Fruit fly (Drosophila melanogaster) whole organism, embryonic: ENCODE data around the gene CG45066.

Source experiments
- Abd-B ChIP-seq: fragments of 200-800 bp; sonication (Bioruptor generic); optimal IDR thresholded peaks from 2 replicates; lab custom pipeline; 2018; ENCODE audit warnings: missing biosample characterization, mild to moderate bottlenecking, missing genetic modification characterization, moderate library complexity
- BEAF-32 ChIP-seq: fragments of 200-800 bp; sonication (Bioruptor generic); optimal IDR thresholded peaks from 3 replicates; lab custom pipeline; 2017; ENCODE audit warnings: missing biosample characterization, missing genetic modification characterization, mild to moderate bottlenecking, moderate library complexity, missing genetic modification reagents
- C15 ChIP-seq: fragments of 200-800 bp; sonication (Bioruptor generic); IDR thresholded peaks from 3 replicates; pipeline ENCODE4 v1.3.6; 2022; ENCODE audit warnings: missing biosample characterization, missing genetic modification characterization
- CG10147 ChIP-seq: fragments of 200-800 bp; sonication (Bioruptor generic); optimal IDR thresholded peaks from 2 replicates; lab custom pipeline; 2019; ENCODE audit warnings: missing biosample characterization, mild to moderate bottlenecking, missing genetic modification characterization, moderate library complexity
- CG10654 ChIP-seq: fragments of 200-800 bp; sonication (Bioruptor generic); optimal IDR thresholded peaks from 2 replicates; lab custom pipeline; 2016; ENCODE audit warnings: missing biosample characterization, missing genetic modification characterization
- CG11456 ChIP-seq: fragments of 200-800 bp; sonication (Bioruptor generic); IDR thresholded peaks from 3 replicates; pipeline ENCODE4 v1.3.6; 2022; ENCODE audit warnings: missing biosample characterization, missing genetic modification characterization
- CG13424 ChIP-seq: fragments of 200-800 bp; sonication (Bioruptor generic); optimal IDR thresholded peaks from 2 replicates; lab custom pipeline; 2019; ENCODE audit warnings: missing biosample characterization, mild to moderate bottlenecking, missing genetic modification characterization, moderate library complexity
- CG14860 ChIP-seq: fragments of 200-800 bp; sonication (Bioruptor generic); IDR thresholded peaks from 3 replicates; pipeline ENCODE4 v1.3.6; 2022; ENCODE audit warnings: missing biosample characterization, missing genetic modification characterization; ENCODE audit not compliant: partially characterized antibody
- CG1602 ChIP-seq: fragments of 200-800 bp; sonication (Bioruptor generic); optimal IDR thresholded peaks from 3 replicates; lab custom pipeline; 2016; ENCODE audit warnings: missing biosample characterization, missing genetic modification characterization
- CG17328 ChIP-seq: fragments of 200-800 bp; sonication (Bioruptor generic); IDR thresholded peaks from 2 replicates; pipeline ENCODE4 v1.3.6; 2022; ENCODE audit warnings: missing biosample characterization, missing genetic modification characterization
- CG17385 ChIP-seq: fragments of 200-800 bp; sonication (Bioruptor generic); optimal IDR thresholded peaks from 3 replicates; lab custom pipeline; 2018; ENCODE audit warnings: missing biosample characterization, mild to moderate bottlenecking, missing genetic modification characterization
- CG17568 ChIP-seq: fragments of 200-800 bp; sonication (Bioruptor generic); optimal IDR thresholded peaks from 2 replicates; lab custom pipeline; 2018; ENCODE audit warnings: missing biosample characterization, mild to moderate bottlenecking, missing genetic modification characterization, moderate library complexity
- CG17829 ChIP-seq: fragments of 200-800 bp; optimal IDR thresholded peaks from 2 replicates; lab custom pipeline; 2019; ENCODE audit warnings: missing biosample characterization, mild to moderate bottlenecking, missing genetic modification characterization, moderate library complexity
- CG3163 ChIP-seq: fragments of 200-800 bp; sonication (Bioruptor generic); optimal IDR thresholded peaks from 3 replicates; lab custom pipeline; 2016; ENCODE audit warnings: missing biosample characterization, missing genetic modification characterization
- CG34376 ChIP-seq: fragments of 200-800 bp; sonication (Bioruptor generic); optimal IDR thresholded peaks from 2 replicates; lab custom pipeline; 2018; ENCODE audit warnings: missing biosample characterization, mild to moderate bottlenecking, missing genetic modification characterization
- CG42726 ChIP-seq: fragments of 200-800 bp; sonication (Bioruptor generic); IDR thresholded peaks from 2 replicates; pipeline ENCODE4 v1.3.6; 2022; ENCODE audit warnings: missing biosample characterization, missing genetic modification characterization; ENCODE audit not compliant: partially characterized antibody
- CG5180 ChIP-seq: fragments of 200-800 bp; sonication (Bioruptor generic); optimal IDR thresholded peaks from 3 replicates; lab custom pipeline; 2017; ENCODE audit warnings: missing biosample characterization, missing genetic modification characterization, mild to moderate bottlenecking, moderate library complexity, missing genetic modification reagents
- CG6854 ChIP-seq: fragments of 200-800 bp; sonication (Bioruptor generic); optimal IDR thresholded peaks from 3 replicates; lab custom pipeline; 2017; ENCODE audit warnings: missing biosample characterization, mild to moderate bottlenecking, missing genetic modification characterization
- CG7357 ChIP-seq: fragments of 200-800 bp; sonication (Bioruptor generic); IDR thresholded peaks from 3 replicates; pipeline ENCODE4 v1.3.6; 2022; ENCODE audit warnings: missing biosample characterization, missing genetic modification characterization
- CG8281 ChIP-seq: fragments of 200-800 bp; sonication (Bioruptor generic); optimal IDR thresholded peaks from 2 replicates; lab custom pipeline; 2018; ENCODE audit warnings: missing biosample characterization, mild to moderate bottlenecking, missing genetic modification characterization, moderate library complexity
- CG8359 ChIP-seq: fragments of 200-800 bp; sonication (Bioruptor generic); optimal IDR thresholded peaks from 2 replicates; lab custom pipeline; 2017; ENCODE audit warnings: missing biosample characterization, mild to moderate bottlenecking, missing genetic modification characterization, borderline replicate concordance
- CG8478 ChIP-seq: fragments of >200 bp; optimal IDR thresholded peaks from 2 replicates; lab custom pipeline; 2018
- CrebB ChIP-seq: fragments of 200-800 bp; sonication (Bioruptor generic); optimal IDR thresholded peaks from 3 replicates; lab custom pipeline; 2018; ENCODE audit warnings: missing biosample characterization, mild to moderate bottlenecking, missing genetic modification characterization
- Dad ChIP-seq: fragments of 200-800 bp; sonication (Bioruptor generic); optimal IDR thresholded peaks from 3 replicates; lab custom pipeline; 2016; ENCODE audit warnings: missing biosample characterization, missing genetic modification characterization
- Drgx ChIP-seq: fragments of 200-800 bp; sonication (Bioruptor generic); IDR thresholded peaks from 2 replicates; pipeline ENCODE4 v1.3.6; 2022; ENCODE audit warnings: missing biosample characterization, missing genetic modification characterization
- HHEX ChIP-seq: fragments of 200-800 bp; sonication (Bioruptor generic); optimal IDR thresholded peaks from 3 replicates; lab custom pipeline; 2017; ENCODE audit warnings: missing biosample characterization, mild to moderate bottlenecking, missing genetic modification characterization, missing genetic modification reagents
- HLH54F ChIP-seq: fragments of 200-800 bp; sonication (Bioruptor generic); optimal IDR thresholded peaks from 3 replicates; lab custom pipeline; 2016; ENCODE audit warnings: missing biosample characterization, missing genetic modification characterization
- Hey ChIP-seq: fragments of 200-800 bp; sonication (Bioruptor generic); optimal IDR thresholded peaks from 3 replicates; lab custom pipeline; 2018; ENCODE audit warnings: missing biosample characterization, mild to moderate bottlenecking, missing genetic modification characterization
- Jarid2 ChIP-seq: fragments of 200-800 bp; sonication (Bioruptor generic); optimal IDR thresholded peaks from 3 replicates; lab custom pipeline; 2017; ENCODE audit warnings: mild to moderate bottlenecking, missing biosample characterization, missing genetic modification reagents, missing genetic modification characterization
- Lhr ChIP-seq: fragments of 200-800 bp; sonication (Bioruptor generic); optimal IDR thresholded peaks from 3 replicates; lab custom pipeline; 2017; ENCODE audit warnings: mild to moderate bottlenecking, missing biosample characterization, missing genetic modification reagents, missing genetic modification characterization
- MESR4 ChIP-seq: fragments of 200-800 bp; sonication (Bioruptor generic); optimal IDR thresholded peaks from 2 replicates; lab custom pipeline; 2018; ENCODE audit warnings: missing biosample characterization, mild to moderate bottlenecking, missing genetic modification characterization, moderate library complexity
- Trl ChIP-seq, 3 experiments: fragments of >200 bp in 2 of 3; fragments of 200-800 bp in 1 of 3; sonication (Bioruptor generic) in 1 of 3; optimal IDR thresholded peaks; 2 replicates in 1 of 3; 3 replicates in 2 of 3; lab custom pipeline; 2016 to 2017; ENCODE audit warnings: missing biosample characterization in 1 of 3, missing genetic modification characterization in 1 of 3
- bbx ChIP-seq: fragments of 200-800 bp; sonication (Bioruptor generic); IDR thresholded peaks from 2 replicates; pipeline ENCODE4 v1.3.6; 2022; ENCODE audit warnings: missing biosample characterization, missing genetic modification characterization; ENCODE audit not compliant: partially characterized antibody
- btn ChIP-seq: fragments of 200-800 bp; sonication (Bioruptor generic); optimal IDR thresholded peaks from 2 replicates; lab custom pipeline; 2016; ENCODE audit warnings: missing biosample characterization, missing genetic modification characterization
- crp ChIP-seq, 2 experiments: fragments of 200-800 bp; sonication (Bioruptor generic); optimal IDR thresholded peaks; 2 replicates in 1 of 2; 3 replicates in 1 of 2; lab custom pipeline; 2017; ENCODE audit warnings: missing biosample characterization in 2 of 2, missing genetic modification characterization in 2 of 2, mild to moderate bottlenecking in 1 of 2, moderate library complexity in 1 of 2
- dimm ChIP-seq: fragments of 200-800 bp; sonication (Bioruptor generic); IDR thresholded peaks from 2 replicates; pipeline ENCODE4 v1.3.6; 2022; ENCODE audit warnings: missing biosample characterization, missing genetic modification characterization
- dpn ChIP-seq, 2 experiments: fragments of 200-800 bp; sonication (Bioruptor generic); optimal IDR thresholded peaks; 3 replicates each; lab custom pipeline; 2016; ENCODE audit warnings: missing biosample characterization in 2 of 2, missing genetic modification characterization in 2 of 2
- gce ChIP-seq: fragments of 200-800 bp; sonication (Bioruptor generic); IDR thresholded peaks from 3 replicates; pipeline ENCODE4 v1.3.6; 2022; ENCODE audit warnings: missing biosample characterization, missing genetic modification characterization
- inv ChIP-seq: fragments of 200-800 bp; sonication (Bioruptor generic); IDR thresholded peaks from 2 replicates; pipeline ENCODE4 v1.3.6; 2022; ENCODE audit warnings: missing biosample characterization, missing genetic modification characterization; ENCODE audit not compliant: partially characterized antibody
- lab ChIP-seq: fragments of 200-800 bp; sonication (Bioruptor generic); optimal IDR thresholded peaks from 3 replicates; lab custom pipeline; 2017; ENCODE audit warnings: missing biosample characterization, missing genetic modification characterization, mild to moderate bottlenecking, moderate library complexity, missing genetic modification reagents
- lmd ChIP-seq: fragments of 200-800 bp; sonication (Bioruptor generic); IDR thresholded peaks from 2 replicates; pipeline ENCODE4 v1.3.6; 2022; ENCODE audit warnings: missing biosample characterization, missing genetic modification characterization
- lov ChIP-seq, 2 experiments: fragments of 200-800 bp in 1 of 2; fragments of >200 bp in 1 of 2; sonication (Bioruptor generic) in 1 of 2; IDR thresholded peaks in 1 of 2; optimal IDR thresholded peaks in 1 of 2; 2 replicates in 1 of 2; 3 replicates in 1 of 2; pipeline versions ENCODE4 v1.3.6 to Lab custom; 2017 to 2022; ENCODE audit warnings: missing biosample characterization in 1 of 2, missing genetic modification characterization in 1 of 2
- phol ChIP-seq: fragments of 200-800 bp; sonication (Bioruptor generic); optimal IDR thresholded peaks from 3 replicates; lab custom pipeline; 2018; ENCODE audit warnings: missing biosample characterization, mild to moderate bottlenecking, missing genetic modification characterization, moderate library complexity
- repo ChIP-seq: fragments of 200-800 bp; sonication (Bioruptor generic); optimal IDR thresholded peaks from 2 replicates; lab custom pipeline; 2016; ENCODE audit warnings: missing biosample characterization, missing genetic modification characterization
- salm ChIP-seq: fragments of 200-800 bp; sonication (Bioruptor generic); optimal IDR thresholded peaks from 2 replicates; lab custom pipeline; 2018; ENCODE audit warnings: missing biosample characterization, mild to moderate bottlenecking, missing genetic modification characterization
- unpg ChIP-seq: fragments of 200-800 bp; sonication (Bioruptor generic); optimal IDR thresholded peaks from 3 replicates; lab custom pipeline; 2018; ENCODE audit warnings: missing biosample characterization, mild to moderate bottlenecking, missing genetic modification characterization, moderate library complexity

The CG45066 gene

dm6 chr3L:3081146-3081872 is 29.7 kb downstream of the CG45066 start (continued):
- peak; percentile 97 for TF ChIP-seq CG10654
- peak; percentile 90 for TF ChIP-seq btn
- peak; percentile 98 for TF ChIP-seq CG13424 (tag; lab: Kevin White, UChicago)
- TF ChIP-seq Hey: peak; percentile 89
- TF ChIP-seq unpg (GFP tag; lab: Kevin White, UChicago): peak; percentile 99
- TF ChIP-seq dpn (GFP tag; optimal IDR thresholded peaks at IDR 0.05; lab: Kevin White, UChicago): peak; percentile 97 to 99
- peak; percentile 96 for TF ChIP-seq CG10147 (GFP tag; lab: Kevin White, UChicago)
- TF ChIP-seq bbx: peak; percentile 79
- peak in 1 of 2 experiments; percentile 73 for TF ChIP-seq crp (GFP tag; optimal IDR thresholded peaks at IDR 0.05; lab: Kevin White, UChicago)
- peak; percentile 94 for TF ChIP-seq CG7357
- TF ChIP-seq lab (GFP tag; lab: Kevin White, UChicago): peak; percentile 100
- peak; percentile 24 for TF ChIP-seq BEAF-32 (GFP tag; lab: Kevin White, UChicago)
- TF ChIP-seq HLH54F: peak; percentile 97
- peak; percentile 95 for TF ChIP-seq Lhr (GFP tag; lab: Kevin White, UChicago)
- TF ChIP-seq CG34376 (GFP tag; lab: Kevin White, UChicago): peak; percentile 99
- peak; percentile 98 for TF ChIP-seq lmd (GFP tag; lab: Robert Waterston, UW)
- TF ChIP-seq Trl (optimal IDR thresholded peaks at IDR 0.05; lab: Kevin White, UChicago): peak; percentile 83 to 86
- peak; percentile 97 for TF ChIP-seq Trl (GFP tag; optimal IDR thresholded peaks at IDR 0.05; lab: Kevin White, UChicago)
- peak; percentile 97 for TF ChIP-seq CG17385 (GFP tag; lab: Kevin White, UChicago)
- TF ChIP-seq CG14860: peak; percentile 92
- TF ChIP-seq dimm (GFP tag; lab: Robert Waterston, UW): no peak; the same call in 1 of the 2 replicates
- peak; percentile 97 for TF ChIP-seq CG1602
- TF ChIP-seq CG8359 (GFP tag; lab: Kevin White, UChicago): peak; percentile 95
- TF ChIP-seq C15 (GFP tag; lab: Robert Waterston, UW): peak; percentile 96
- peak; percentile 98 for TF ChIP-seq salm (tag; lab: Kevin White, UChicago)
- peak; percentile 99 for TF ChIP-seq CG17328 (GFP tag; lab: Robert Waterston, UW)
- peak; percentile 99 for TF ChIP-seq HHEX (GFP tag; lab: Kevin White, UChicago)
- peak; percentile 97 for TF ChIP-seq gce (GFP tag; lab: Robert Waterston, UW)
- peak; percentile 99 for TF ChIP-seq CrebB
- TF ChIP-seq inv (GFP tag; lab: Robert Waterston, UW): peak; percentile 79
- peak; percentile 98 for TF ChIP-seq CG11456 (GFP tag; lab: Robert Waterston, UW)
- peak; percentile 89 for TF ChIP-seq Jarid2 (GFP tag; lab: Kevin White, UChicago)
- TF ChIP-seq phol: peak; percentile 96
- TF ChIP-seq CG17829 (tag; lab: Kevin White, UChicago): peak; percentile 98
- peak; percentile 92 for TF ChIP-seq CG8281 (tag; lab: Kevin White, UChicago)
- TF ChIP-seq repo (GFP tag; lab: Kevin White, UChicago): peak; percentile 91
- TF ChIP-seq Abd-B: peak; percentile 96
- TF ChIP-seq CG6854: peak; percentile 99
- TF ChIP-seq lov (optimal IDR thresholded peaks at IDR 0.05; lab: Kevin White, UChicago): no peak
- peak; percentile 97 for TF ChIP-seq lov (GFP tag; IDR thresholded peaks at IDR 0.05; lab: Robert Waterston, UW)
- peak; percentile 87 for TF ChIP-seq MESR4 (GFP tag; lab: Kevin White, UChicago)
- no peak for TF ChIP-seq CG8478 (lab: Kevin White, UChicago)
- TF ChIP-seq CG42726 (GFP tag; lab: Robert Waterston, UW): 0 out of 2 replicates have a peak, but pooled peaks have one; percentile 18
- peak; percentile 78 for TF ChIP-seq CG3163 (GFP tag; lab: Kevin White, UChicago)
- TF ChIP-seq CG17568 (GFP tag; lab: Kevin White, UChicago): peak; percentile 98
- TF ChIP-seq Dad (GFP tag; lab: Kevin White, UChicago): peak; percentile 97
- peak; percentile 91 for TF ChIP-seq CG5180 (GFP tag; lab: Kevin White, UChicago)
- TF ChIP-seq Drgx (GFP tag; lab: Robert Waterston, UW): peak; percentile 99
